Worm (Caenorhabditis elegans) whole organism, L4/young adult: Measurements from ENCODE around the gene T14B4.5.

Source experiments
- W03F9.2 ChIP-seq: fragments of 150-350 bp; optimal IDR thresholded peaks from 2 replicates; lab custom pipeline; 2014; ENCODE audit warnings: missing biosample characterization, missing genetic modification characterization
- dao-5 ChIP-seq: sonication (generic microtip); optimal IDR thresholded peaks from 2 replicates; lab custom pipeline; 2016; ENCODE audit warnings: missing genotype, missing genetic modification characterization, moderate library complexity, missing compliant biosample characterization
- him-1 ChIP-seq: sonication (generic microtip); optimal IDR thresholded peaks from 2 replicates; lab custom pipeline; 2016; ENCODE audit warnings: missing genotype, missing genetic modification reagents, missing genetic modification characterization, missing compliant biosample characterization

T14B4.5 gene

ce11 chrII:6754671-6755224 is 38.1 kb downstream of the T14B4.5 start, which contains the start of the genes srx-95 and fis-1:
srx-95 (minus strand) TSS chrII:6754771.
fis-1 (plus strand) TSS chrII:6755174.
- TF ChIP-seq him-1 (tag; lab: Kevin White, UChicago) (no peak), dao-5 (tag; lab: Kevin White, UChicago) (no peak), W03F9.2 (tag; lab: Kevin White, UChicago) (no peak)

ce11 chrII:6756232-6756631 is 39.6 kb downstream of the T14B4.5 start, which contains the start of gene F41G3.3:
F41G3.3 (plus strand) TSS chrII:6756532.
- TF ChIP-seq W03F9.2 (tag; lab: Kevin White, UChicago): no peak
- TF ChIP-seq him-1 (tag; lab: Kevin White, UChicago): no peak
- TF ChIP-seq dao-5 (tag; lab: Kevin White, UChicago): no peak

DNA sequence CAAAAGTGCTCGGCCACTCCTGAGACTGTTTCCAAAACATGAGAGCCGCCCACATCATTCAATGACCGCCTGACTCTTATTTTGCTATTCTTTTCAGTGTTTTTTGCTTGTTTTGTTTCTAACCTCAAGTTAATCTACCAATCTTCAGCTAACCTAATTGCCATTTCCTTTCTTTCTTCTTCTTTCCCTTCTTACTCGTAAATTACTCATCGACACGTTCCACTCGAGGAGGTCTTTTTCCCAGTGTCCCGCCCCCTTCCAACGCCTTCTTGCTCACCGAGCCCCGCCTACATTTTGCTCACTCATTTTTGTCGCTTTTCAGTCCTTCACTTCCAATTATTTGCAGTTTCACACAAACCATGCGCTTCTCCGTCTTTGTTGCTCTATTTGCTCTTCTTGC is 48.1 kb downstream of the T14B4.5 start, which contains the start of gene nlp-50:
Gene nlp-50, plus strand, starts transcription at position 301 of the 400 bp plus-strand sequence.
- TF ChIP-seq W03F9.2 (tag; lab: Kevin White, UChicago): no peak
- no peak for TF ChIP-seq him-1 (tag; lab: Kevin White, UChicago)
- no peak for TF ChIP-seq dao-5 (tag; lab: Kevin White, UChicago)
